Worm (Caenorhabditis elegans) whole organism, L1 larva: ENCODE data around the gene egl-15.

ENCODE experiments used
- C04F5.9 ChIP-seq: sonication (generic microtip); optimal IDR thresholded peaks from 2 replicates; lab custom pipeline; 2016; ENCODE audit warnings: missing genetic modification characterization, missing compliant biosample characterization
- aly-2 ChIP-seq: fragments of 150-350 bp; optimal IDR thresholded peaks from 2 replicates; lab custom pipeline; 2014; ENCODE audit warnings: missing biosample characterization, missing genetic modification characterization
- blmp-1 ChIP-seq: fragments of 150-350 bp; optimal IDR thresholded peaks from 2 replicates; lab custom pipeline; 2014; ENCODE audit warnings: missing biosample characterization, missing genetic modification characterization
- ceh-63 ChIP-seq: fragments of 200-800 bp; sonication (Bioruptor generic); optimal IDR thresholded peaks from 2 replicates; lab custom pipeline; 2018; ENCODE audit warnings: mild to moderate bottlenecking, missing genetic modification characterization, missing compliant biosample characterization
- ceh-8 ChIP-seq: fragments of 200-800 bp; sonication (Bioruptor generic); optimal IDR thresholded peaks from 2 replicates; lab custom pipeline; 2018; ENCODE audit warnings: mild to moderate bottlenecking, missing genetic modification characterization, moderate library complexity, missing compliant biosample characterization
- ceh-82 ChIP-seq, 3 experiments: fragments of 150-350 bp in 1 of 3; sonication (generic microtip) in 2 of 3; optimal IDR thresholded peaks; 2 replicates each; lab custom pipeline; 2014 to 2017; ENCODE audit warnings: missing biosample characterization in 3 of 3, missing genetic modification characterization in 3 of 3
- ceh-88 ChIP-seq: fragments of 200-800 bp; sonication (Bioruptor generic); IDR thresholded peaks from 2 replicates; pipeline ENCODE4 v1.3.6; 2022; ENCODE audit warnings: missing genetic modification characterization, missing compliant biosample characterization
- ceh-90 ChIP-seq: sonication (generic microtip); optimal IDR thresholded peaks from 2 replicates; lab custom pipeline; 2016; ENCODE audit warnings: missing genetic modification characterization, missing compliant biosample characterization
- dsc-1 ChIP-seq: sonication (generic microtip); optimal IDR thresholded peaks from 2 replicates; lab custom pipeline; 2016; ENCODE audit warnings: mild to moderate bottlenecking, missing genetic modification characterization, missing compliant biosample characterization
- efl-1 ChIP-seq, 4 experiments: fragments of 150-350 bp; optimal IDR thresholded peaks in 3 of 4; peaks in 1 of 4; 1 replicate in 1 of 4; 2 replicates in 3 of 4; lab custom pipeline; 2014; ENCODE audit warnings: missing biosample characterization in 2 of 4, missing genetic modification characterization in 2 of 4, missing genetic modification reagents in 2 of 4
- egl-13 ChIP-seq: sonication (generic microtip); optimal IDR thresholded peaks from 2 replicates; lab custom pipeline; 2016; ENCODE audit warnings: missing genotype, missing genetic modification reagents, missing genetic modification characterization, missing compliant biosample characterization
- elt-2 ChIP-seq: sonication (generic microtip); optimal IDR thresholded peaks from 2 replicates; lab custom pipeline; 2016; ENCODE audit warnings: missing genetic modification characterization, mild to moderate bottlenecking, inconsistent platforms, missing compliant biosample characterization, missing genetic modification reagents
- fkh-4 ChIP-seq: sonication (generic microtip); optimal IDR thresholded peaks from 2 replicates; lab custom pipeline; 2016; ENCODE audit warnings: missing compliant biosample characterization, missing genetic modification characterization, borderline replicate concordance
- fkh-8 ChIP-seq: sonication (generic microtip); optimal IDR thresholded peaks from 2 replicates; lab custom pipeline; 2016; ENCODE audit warnings: mild to moderate bottlenecking, missing genetic modification characterization, missing compliant biosample characterization
- grh-1 ChIP-seq: fragments of 200-800 bp; sonication (Bioruptor generic); IDR thresholded peaks from 2 replicates; pipeline ENCODE4 v1.3.6; 2022; ENCODE audit warnings: missing genetic modification reagents, missing genetic modification characterization, missing compliant biosample characterization
- hlh-17 ChIP-seq: fragments of 200-800 bp; sonication (Bioruptor generic); optimal IDR thresholded peaks from 2 replicates; lab custom pipeline; 2018; ENCODE audit warnings: missing genetic modification characterization, mild to moderate bottlenecking, missing compliant biosample characterization, moderate library complexity, borderline replicate concordance
- hlh-4 ChIP-seq: sonication (generic microtip); optimal IDR thresholded peaks from 2 replicates; lab custom pipeline; 2016; ENCODE audit warnings: mild to moderate bottlenecking, missing genetic modification characterization, missing compliant biosample characterization
- hpl-2 ChIP-seq: fragments of 150-350 bp; optimal IDR thresholded peaks from 2 replicates; lab custom pipeline; 2014; ENCODE audit warnings: missing biosample characterization, missing genetic modification reagents, missing genetic modification characterization
- isw-1 ChIP-seq: fragments of 200-800 bp; sonication (Bioruptor generic); IDR thresholded peaks from 2 replicates; pipeline ENCODE4 v1.3.6; 2022; ENCODE audit warnings: missing genetic modification characterization, missing compliant biosample characterization
- jun-1 ChIP-seq: fragments of 150-350 bp; optimal IDR thresholded peaks from 2 replicates; lab custom pipeline; 2014; ENCODE audit warnings: missing biosample characterization, missing genetic modification reagents, missing genetic modification characterization
- lin-13 ChIP-seq: fragments of 150-350 bp; optimal IDR thresholded peaks from 2 replicates; lab custom pipeline; 2014; ENCODE audit warnings: missing biosample characterization, missing genetic modification reagents, missing genetic modification characterization
- lin-14 ChIP-seq: fragments of 200-800 bp; sonication (Bioruptor generic); optimal IDR thresholded peaks from 2 replicates; lab custom pipeline; 2018; ENCODE audit warnings: mild to moderate bottlenecking, missing genetic modification characterization, moderate library complexity, missing compliant biosample characterization
- lin-39 ChIP-seq: fragments of 150-350 bp; optimal IDR thresholded peaks from 2 replicates; lab custom pipeline; 2014; ENCODE audit warnings: missing biosample characterization, missing genetic modification reagents, missing genetic modification characterization
- mab-9 ChIP-seq: fragments of 200-800 bp; sonication (Bioruptor generic); IDR thresholded peaks from 2 replicates; pipeline ENCODE4 v1.3.6; 2022; ENCODE audit warnings: missing genetic modification reagents, missing genetic modification characterization, missing compliant biosample characterization
- mef-2 ChIP-seq: fragments of 150-350 bp; optimal IDR thresholded peaks from 2 replicates; lab custom pipeline; 2014; ENCODE audit warnings: missing biosample characterization, missing genetic modification characterization
- mep-1 ChIP-seq: fragments of 150-350 bp; optimal IDR thresholded peaks from 2 replicates; lab custom pipeline; 2014; ENCODE audit warnings: missing biosample characterization, missing genetic modification characterization
- nhr-20 ChIP-seq: sonication (generic microtip); optimal IDR thresholded peaks from 2 replicates; lab custom pipeline; 2016; ENCODE audit warnings: mild to moderate bottlenecking, missing genetic modification characterization, missing compliant biosample characterization
- nhr-237 ChIP-seq: fragments of 150-350 bp; optimal IDR thresholded peaks from 2 replicates; lab custom pipeline; 2014; ENCODE audit warnings: missing biosample characterization, missing genetic modification characterization
- nhr-47 ChIP-seq: sonication (generic microtip); optimal IDR thresholded peaks from 2 replicates; lab custom pipeline; 2016; ENCODE audit warnings: mild to moderate bottlenecking, missing genetic modification characterization, moderate library complexity, missing compliant biosample characterization
- nhr-71 ChIP-seq: sonication (generic microtip); optimal IDR thresholded peaks from 2 replicates; lab custom pipeline; 2016; ENCODE audit warnings: mild to moderate bottlenecking, missing genetic modification characterization, moderate library complexity, missing compliant biosample characterization
- nhr-84 ChIP-seq: sonication (generic microtip); optimal IDR thresholded peaks from 2 replicates; lab custom pipeline; 2017; ENCODE audit warnings: missing biosample characterization, missing genetic modification characterization
- nhr-85 ChIP-seq: sonication (generic microtip); peaks from one replicate; lab custom pipeline; 2016; ENCODE audit warnings: missing genetic modification characterization, inconsistent platforms, missing compliant biosample characterization
- pax-3 ChIP-seq: fragments of 200-800 bp; sonication (Bioruptor generic); optimal IDR thresholded peaks from 2 replicates; lab custom pipeline; 2018; ENCODE audit warnings: mild to moderate bottlenecking, missing genetic modification characterization, moderate library complexity, missing compliant biosample characterization
- pqm-1 ChIP-seq: sonication (generic microtip); optimal IDR thresholded peaks from 3 replicates; lab custom pipeline; 2017; ENCODE audit warnings: missing biosample characterization, missing genetic modification characterization
- skn-1 ChIP-seq: fragments of 150-350 bp; optimal IDR thresholded peaks from 2 replicates; lab custom pipeline; 2014; ENCODE audit warnings: missing biosample characterization, missing genetic modification characterization
- snpc-4 ChIP-seq: fragments of 150-350 bp; optimal IDR thresholded peaks from 2 replicates; lab custom pipeline; 2014; ENCODE audit warnings: missing biosample characterization, missing genetic modification characterization
- snu-23 ChIP-seq: sonication (generic microtip); optimal IDR thresholded peaks from 2 replicates; lab custom pipeline; 2016; ENCODE audit warnings: missing genetic modification characterization, missing compliant biosample characterization
- tbx-2 ChIP-seq: sonication (generic microtip); optimal IDR thresholded peaks from 2 replicates; lab custom pipeline; 2016; ENCODE audit warnings: missing genetic modification characterization, missing compliant biosample characterization
- tlp-1 ChIP-seq: fragments of 150-350 bp; optimal IDR thresholded peaks from 2 replicates; lab custom pipeline; 2014; ENCODE audit warnings: missing biosample characterization, missing genetic modification characterization
- unc-30 ChIP-seq: sonication (generic microtip); optimal IDR thresholded peaks from 2 replicates; lab custom pipeline; 2017; ENCODE audit warnings: missing biosample characterization, missing genetic modification characterization
- unc-62 ChIP-seq: fragments of 150-350 bp; optimal IDR thresholded peaks from 2 replicates; lab custom pipeline; 2014; ENCODE audit warnings: missing biosample characterization, missing genetic modification reagents, missing genetic modification characterization
- xbp-1 ChIP-seq: sonication (generic microtip); optimal IDR thresholded peaks from 2 replicates; lab custom pipeline; 2016; ENCODE audit warnings: missing genetic modification characterization, missing compliant biosample characterization
- zag-1 ChIP-seq: fragments of 150-350 bp; optimal IDR thresholded peaks from 2 replicates; lab custom pipeline; 2014; ENCODE audit warnings: missing biosample characterization, missing genetic modification characterization
- zip-4 ChIP-seq: fragments of 200-800 bp; sonication (Bioruptor generic); optimal IDR thresholded peaks from 2 replicates; lab custom pipeline; 2018; ENCODE audit warnings: mild to moderate bottlenecking, missing genetic modification characterization, moderate library complexity, missing compliant biosample characterization

egl-15 gene

ce11 chrX:11047183-11047582 is 31.0 kb downstream of the egl-15 start, which contains the start of gene clc-1:
TSS of gene clc-1 (plus strand) at chrX:11047446.
- no peak for TF ChIP-seq snpc-4 (tag; lab: Kevin White, UChicago)
- no peak for TF ChIP-seq unc-30 (tag; lab: Kevin White, UChicago)
- peak; percentile 1 for TF ChIP-seq nhr-71
- TF ChIP-seq xbp-1 (tag; lab: Kevin White, UChicago) = no peak
- TF ChIP-seq mef-2 (tag; lab: Kevin White, UChicago) = no peak
- TF ChIP-seq jun-1 (tag; lab: Kevin White, UChicago) = peak; percentile 34
- peak; percentile 96 for TF ChIP-seq elt-2
- no peak for TF ChIP-seq pax-3 (tag; lab: Kevin White, UChicago)
- no peak for TF ChIP-seq skn-1 (tag; lab: Kevin White, UChicago)
- TF ChIP-seq tlp-1 (tag; lab: Kevin White, UChicago) = peak; percentile 32
- no peak for TF ChIP-seq efl-1 (optimal IDR thresholded peaks at IDR 0.05; lab: Kevin White, UChicago)
- peak in 1 of 2 experiments; percentile 79 for TF ChIP-seq efl-1 (GFP tag; optimal IDR thresholded peaks at IDR 0.05 in 1 of 2; lab: Kevin White, UChicago)
- no peak for TF ChIP-seq nhr-20 (tag; lab: Kevin White, UChicago)
- TF ChIP-seq mep-1 = no peak
- TF ChIP-seq hlh-17 (GFP tag; lab: Kevin White, UChicago) = no peak
- TF ChIP-seq hpl-2 (GFP tag; lab: Kevin White, UChicago) = no peak
- no peak for TF ChIP-seq unc-62 (GFP tag; lab: Kevin White, UChicago)
- no peak for TF ChIP-seq hlh-4 (tag; lab: Kevin White, UChicago)

ce11 chrX:11050335-11050734 is 34.1 kb downstream of the egl-15 start:
- TF ChIP-seq lin-13 (GFP tag; lab: Kevin White, UChicago) (no peak), nhr-237 (no peak), ceh-8 (peak; percentile 53)

- TF ChIP-seq snpc-4 (tag; lab: Kevin White, UChicago) (no peak), pax-3 (tag; lab: Kevin White, UChicago) (no peak), mef-2 (tag; lab: Kevin White, UChicago) (no peak), ceh-82 (tag; optimal IDR thresholded peaks at IDR 0.05; lab: Kevin White, UChicago) (no peak), lin-14 (no peak), isw-1 (GFP tag; lab: Robert Waterston, UW) (no peak), egl-13 (tag; lab: Kevin White, UChicago) (no peak), nhr-237 (no peak), zip-4 (GFP tag; lab: Kevin White, UChicago) (no peak), zag-1 (tag; lab: Kevin White, UChicago) (no peak), pqm-1 (tag; lab: Kevin White, UChicago) (no peak), fkh-8 (tag; lab: Kevin White, UChicago) (no peak), efl-1 (optimal IDR thresholded peaks at IDR 0.05; lab: Kevin White, UChicago) (no peak), efl-1 (GFP tag; optimal IDR thresholded peaks at IDR 0.05 in 1 of 2; lab: Kevin White, UChicago) (no peak), fkh-4 (no peak)
Observed at ce11 chrX:11053615-11054014, 37.4 kb downstream of the egl-15 start, which contains the start of gene C09F12.2. TSS of gene C09F12.2 (plus strand) at chrX:11053915.

ce11 chrX:11057028-11057427 is 40.8 kb downstream of the egl-15 start, which contains the start of gene lpr-3:
TSS of gene lpr-3 (plus strand) at chrX:11057401.
- TF ChIP-seq ceh-82 (tag; optimal IDR thresholded peaks at IDR 0.05; lab: Kevin White, UChicago) (no peak), nhr-84 (tag; lab: Kevin White, UChicago) (no peak), C04F5.9 (tag; lab: Kevin White, UChicago) (no peak), unc-30 (tag; lab: Kevin White, UChicago) (no peak), ceh-88 (GFP tag; lab: Robert Waterston, UW) (no peak), ceh-8 (no peak), lin-14 (peak; percentile 1), hlh-17 (GFP tag; lab: Kevin White, UChicago) (no peak), isw-1 (GFP tag; lab: Robert Waterston, UW) (no peak), pax-3 (tag; lab: Kevin White, UChicago) (no peak), ceh-90 (tag; lab: Kevin White, UChicago) (no peak), nhr-237 (no peak), nhr-47 (tag; lab: Kevin White, UChicago) (no peak), lin-39 (no peak), hpl-2 (GFP tag; lab: Kevin White, UChicago) (no peak), skn-1 (tag; lab: Kevin White, UChicago) (no peak), mep-1 (peak; percentile 32), zip-4 (GFP tag; lab: Kevin White, UChicago) (no peak), grh-1 (GFP tag; lab: Robert Waterston, UW) (no peak), nhr-85 (tag; lab: Kevin White, UChicago) (peak; percentile 17), tbx-2 (tag; lab: Kevin White, UChicago) (no peak), aly-2 (tag; lab: Kevin White, UChicago) (no peak), dsc-1 (tag; lab: Kevin White, UChicago) (no peak), blmp-1 (tag; lab: Kevin White, UChicago) (peak; percentile 100), lin-13 (GFP tag; lab: Kevin White, UChicago) (no peak), mab-9 (GFP tag; lab: Robert Waterston, UW) (no peak), ceh-63 (no peak), snu-23 (GFP tag; lab: Kevin White, UChicago) (no peak)
